Fruit fly (Drosophila melanogaster) whole organism, prepupa: ENCODE data around the gene Sil1.

Experiments
- Blimp-1 ChIP-seq: fragments of 200-800 bp; sonication (Bioruptor generic); optimal IDR thresholded peaks from 3 replicates; lab custom pipeline; 2017; ENCODE audit warnings: missing biosample characterization, missing genetic modification characterization, mild to moderate bottlenecking, moderate library complexity, missing genetic modification reagents
- CG10631 ChIP-seq: fragments of 200-800 bp; sonication (Bioruptor generic); optimal IDR thresholded peaks from 2 replicates; lab custom pipeline; 2016; ENCODE audit warnings: missing biosample characterization, missing genetic modification characterization
- CG11294 ChIP-seq: fragments of 200-800 bp; sonication (Bioruptor generic); IDR thresholded peaks from 2 replicates; pipeline ENCODE4 v1.3.6; 2022; ENCODE audit warnings: missing biosample characterization, missing genetic modification characterization
- CG11762 ChIP-seq: fragments of 200-800 bp; sonication (Bioruptor generic); optimal IDR thresholded peaks from 3 replicates; lab custom pipeline; 2016; ENCODE audit warnings: missing biosample characterization, missing genetic modification characterization; ENCODE audit not compliant: insufficient read depth
- CG1621 ChIP-seq: fragments of 200-800 bp; sonication (Bioruptor generic); optimal IDR thresholded peaks from 3 replicates; lab custom pipeline; 2018; ENCODE audit warnings: missing biosample characterization, mild to moderate bottlenecking, missing genetic modification characterization
- CG16779 ChIP-seq: fragments of 200-800 bp; sonication (Bioruptor generic); optimal IDR thresholded peaks from 3 replicates; lab custom pipeline; 2017; ENCODE audit warnings: missing biosample characterization, mild to moderate bottlenecking, missing genetic modification characterization
- CG31627 ChIP-seq: fragments of 200-800 bp; sonication (Bioruptor generic); optimal IDR thresholded peaks from 3 replicates; lab custom pipeline; 2016; ENCODE audit warnings: missing biosample characterization, missing genetic modification characterization
- CG32006 ChIP-seq: fragments of 200-800 bp; sonication (Bioruptor generic); optimal IDR thresholded peaks from 3 replicates; lab custom pipeline; 2017; ENCODE audit warnings: missing biosample characterization, mild to moderate bottlenecking, missing genetic modification characterization
- CG34406 ChIP-seq: fragments of 200-800 bp; sonication (Bioruptor generic); optimal IDR thresholded peaks from 3 replicates; lab custom pipeline; 2016; ENCODE audit warnings: missing biosample characterization, missing genetic modification characterization
- CG6163 ChIP-seq: fragments of 200-800 bp; sonication (Bioruptor generic); IDR thresholded peaks from 3 replicates; pipeline ENCODE4 v1.3.6; 2022; ENCODE audit warnings: missing biosample characterization, missing genetic modification characterization
- CG6276 ChIP-seq: fragments of 200-800 bp; sonication (Bioruptor generic); optimal IDR thresholded peaks from 2 replicates; lab custom pipeline; 2017; ENCODE audit warnings: missing biosample characterization, mild to moderate bottlenecking, missing genetic modification characterization
- CG6808 ChIP-seq: fragments of 200-800 bp; sonication (Bioruptor generic); optimal IDR thresholded peaks from 3 replicates; lab custom pipeline; 2017; ENCODE audit warnings: missing biosample characterization, missing genetic modification characterization, mild to moderate bottlenecking, moderate library complexity, missing genetic modification reagents
- CG6854 ChIP-seq: fragments of 200-800 bp; sonication (Bioruptor generic); optimal IDR thresholded peaks from 2 replicates; lab custom pipeline; 2017; ENCODE audit warnings: missing biosample characterization, mild to moderate bottlenecking, missing genetic modification characterization
- CG7368 ChIP-seq: fragments of 200-800 bp; sonication (Bioruptor generic); optimal IDR thresholded peaks from 3 replicates; lab custom pipeline; 2016; ENCODE audit warnings: missing biosample characterization, missing genetic modification characterization
- CG8119 ChIP-seq: fragments of 200-800 bp; sonication (Bioruptor generic); IDR thresholded peaks from 3 replicates; pipeline ENCODE4 v1.3.6; 2022; ENCODE audit warnings: missing biosample characterization, missing genetic modification characterization
- CG8319 ChIP-seq: fragments of 200-800 bp; sonication (Bioruptor generic); optimal IDR thresholded peaks from 3 replicates; lab custom pipeline; 2016; ENCODE audit warnings: missing biosample characterization, missing genetic modification characterization
- CG9139 ChIP-seq: fragments of 200-800 bp; sonication (Bioruptor generic); optimal IDR thresholded peaks from 3 replicates; lab custom pipeline; 2017; ENCODE audit warnings: missing biosample characterization, mild to moderate bottlenecking, missing genetic modification characterization
- Eip78C ChIP-seq: fragments of 200-800 bp; sonication (Bioruptor generic); peaks from one replicate; lab custom pipeline; 2016; ENCODE audit warnings: missing biosample characterization, missing genetic modification characterization
- Ets21C ChIP-seq: fragments of 200-800 bp; sonication (Bioruptor generic); optimal IDR thresholded peaks from 3 replicates; lab custom pipeline; 2016; ENCODE audit warnings: missing biosample characterization, missing genetic modification characterization
- Ets96B ChIP-seq: fragments of 200-800 bp; optimal IDR thresholded peaks from 2 replicates; lab custom pipeline; 2019; ENCODE audit warnings: missing biosample characterization, mild to moderate bottlenecking, missing genetic modification characterization, moderate library complexity
- Gug ChIP-seq: fragments of 200-800 bp; sonication (Bioruptor generic); IDR thresholded peaks from 2 replicates; pipeline ENCODE4 v1.3.6; 2022; ENCODE audit warnings: missing biosample characterization, missing genetic modification characterization
- Hr38 ChIP-seq: sonication (Bioruptor generic); optimal IDR thresholded peaks from 2 replicates; lab custom pipeline; 2016; ENCODE audit warnings: missing biosample characterization, missing genetic modification characterization
- Hr39 ChIP-seq: fragments of 200-800 bp; sonication (Bioruptor generic); optimal IDR thresholded peaks from 2 replicates; lab custom pipeline; 2016; ENCODE audit warnings: missing biosample characterization, missing genetic modification characterization
- Lpt ChIP-seq: fragments of 200-800 bp; sonication (Bioruptor generic); optimal IDR thresholded peaks from 3 replicates; lab custom pipeline; 2016; ENCODE audit warnings: missing biosample characterization, missing genetic modification characterization
- Smox ChIP-seq: fragments of 200-800 bp; sonication (Bioruptor generic); optimal IDR thresholded peaks from 3 replicates; lab custom pipeline; 2016; ENCODE audit warnings: missing biosample characterization, missing genetic modification characterization
- Sox102F ChIP-seq: fragments of 200-800 bp; sonication (Bioruptor generic); optimal IDR thresholded peaks from 2 replicates; lab custom pipeline; 2016; ENCODE audit warnings: missing biosample characterization, mild to moderate bottlenecking, missing genetic modification characterization
- Sox14 ChIP-seq: fragments of 200-800 bp; sonication (Bioruptor generic); optimal IDR thresholded peaks from 3 replicates; lab custom pipeline; 2016; ENCODE audit warnings: missing biosample characterization, missing genetic modification characterization
- achi ChIP-seq: fragments of 200-800 bp; sonication (Bioruptor generic); optimal IDR thresholded peaks from 3 replicates; lab custom pipeline; 2016; ENCODE audit warnings: missing biosample characterization, missing genetic modification characterization
- acj6 ChIP-seq: fragments of 200-800 bp; sonication (Bioruptor generic); optimal IDR thresholded peaks from 3 replicates; lab custom pipeline; 2016; ENCODE audit warnings: missing biosample characterization, missing genetic modification characterization
- cyc ChIP-seq: fragments of 200-800 bp; sonication (Bioruptor generic); optimal IDR thresholded peaks from 3 replicates; lab custom pipeline; 2016; ENCODE audit warnings: missing biosample characterization, missing genetic modification characterization
- eg ChIP-seq: fragments of 200-800 bp; sonication (Bioruptor generic); IDR thresholded peaks from 3 replicates; pipeline ENCODE4 v1.3.6; 2022; ENCODE audit warnings: missing biosample characterization, missing genetic modification characterization
- esn ChIP-seq: fragments of 200-800 bp; sonication (Bioruptor generic); optimal IDR thresholded peaks from 2 replicates; lab custom pipeline; 2016; ENCODE audit warnings: missing biosample characterization, mild to moderate bottlenecking, missing genetic modification characterization, moderate library complexity
- fd59A ChIP-seq: fragments of 200-800 bp; sonication (Bioruptor generic); optimal IDR thresholded peaks from 2 replicates; lab custom pipeline; 2017; ENCODE audit warnings: missing biosample characterization, mild to moderate bottlenecking, missing genetic modification characterization, missing genetic modification reagents
- fd85E ChIP-seq: fragments of 200-800 bp; sonication (Bioruptor generic); optimal IDR thresholded peaks from 3 replicates; lab custom pipeline; 2016; ENCODE audit warnings: missing biosample characterization, missing genetic modification characterization
- fkh ChIP-seq: fragments of 200-800 bp; sonication (Bioruptor generic); optimal IDR thresholded peaks from 3 replicates; lab custom pipeline; 2017; ENCODE audit warnings: missing biosample characterization, mild to moderate bottlenecking, missing genetic modification characterization, moderate library complexity
- lz ChIP-seq: fragments of 200-800 bp; sonication (Bioruptor generic); optimal IDR thresholded peaks from 3 replicates; lab custom pipeline; 2016; ENCODE audit warnings: missing biosample characterization, missing genetic modification characterization
- spab ChIP-seq: fragments of 200-800 bp; sonication (Bioruptor generic); optimal IDR thresholded peaks from 2 replicates; lab custom pipeline; 2017; ENCODE audit warnings: missing biosample characterization, mild to moderate bottlenecking, missing genetic modification characterization, missing genetic modification reagents
- ss ChIP-seq, 2 experiments: fragments of 200-800 bp; sonication (Bioruptor generic); optimal IDR thresholded peaks; 2 replicates in 1 of 2; 3 replicates in 1 of 2; lab custom pipeline; 2017 to 2018; ENCODE audit warnings: mild to moderate bottlenecking in 2 of 2, missing biosample characterization in 2 of 2, missing genetic modification characterization in 2 of 2, moderate library complexity in 1 of 2
- svp ChIP-seq: fragments of 200-800 bp; sonication (Bioruptor generic); peaks from one replicate; lab custom pipeline; 2016; ENCODE audit warnings: missing biosample characterization, missing genetic modification characterization
- topi ChIP-seq: fragments of 200-800 bp; sonication (Bioruptor generic); optimal IDR thresholded peaks from 3 replicates; lab custom pipeline; 2016; ENCODE audit warnings: missing biosample characterization, missing genetic modification characterization
- vri ChIP-seq: fragments of 200-800 bp; sonication (Bioruptor generic); optimal IDR thresholded peaks from 3 replicates; lab custom pipeline; 2016; ENCODE audit warnings: missing biosample characterization, mild to moderate bottlenecking, missing genetic modification characterization

Gene Sil1

DNA sequence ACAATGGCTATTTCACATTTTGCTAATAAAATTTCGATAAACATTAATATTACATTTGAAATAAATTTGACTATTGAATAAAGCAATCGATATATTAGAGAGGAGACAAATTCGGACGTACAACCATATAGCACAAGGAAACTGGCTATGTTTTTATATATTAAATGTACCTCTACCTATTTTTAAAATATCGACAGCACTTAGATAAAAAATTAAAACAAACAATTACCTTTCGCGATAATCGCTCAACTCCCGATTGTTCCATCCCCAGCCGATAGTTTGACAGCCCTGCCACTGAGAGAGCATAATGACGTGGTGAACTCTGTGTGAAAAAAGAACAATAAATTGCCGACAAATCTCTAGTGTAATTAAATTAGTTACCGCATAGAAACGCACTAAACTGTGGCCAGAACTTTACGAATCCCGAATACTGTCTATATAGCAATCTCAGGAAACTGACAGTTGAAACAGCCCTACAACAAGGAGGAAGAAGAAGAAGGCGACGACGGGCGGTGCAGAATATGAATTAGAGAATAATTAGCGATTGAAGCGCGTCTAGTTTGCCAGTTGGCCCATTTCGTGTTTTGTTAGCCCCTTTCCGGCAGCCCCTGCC is 23.4 kb upstream of the Sil1 start, which contains the start of gene CG11857 (continued):
- TF ChIP-seq Hr39 (GFP tag; lab: Kevin White, UChicago) (peak; percentile 98), topi (peak; percentile 97), CG9139 (GFP tag; lab: Kevin White, UChicago) (no peak), esn (GFP tag; lab: Kevin White, UChicago) (peak; percentile 98), Blimp-1 (GFP tag; lab: Kevin White, UChicago) (peak; percentile 86), achi (peak; percentile 97), CG8319 (GFP tag; lab: Kevin White, UChicago) (peak; percentile 93), spab (no peak), CG11762 (peak; percentile 90), CG6163 (GFP tag; lab: Robert Waterston, UW) (peak; percentile 98), CG1621 (peak; percentile 93), vri (GFP tag; lab: Kevin White, UChicago) (peak; percentile 94), CG6276 (GFP tag; lab: Kevin White, UChicago) (no peak), CG6808 (GFP tag; lab: Kevin White, UChicago) (no peak), ss (GFP tag; optimal IDR thresholded peaks at IDR 0.05; lab: Kevin White, UChicago) (peak in 1 of 2 experiments; percentile 91), acj6 (GFP tag; lab: Kevin White, UChicago) (peak; percentile 97), cyc (GFP tag; lab: Kevin White, UChicago) (peak; percentile 97), Ets21C (GFP tag; lab: Kevin White, UChicago) (peak; percentile 97), Sox102F (GFP tag; lab: Kevin White, UChicago) (no peak), Ets96B (peak; percentile 94)

DNA sequence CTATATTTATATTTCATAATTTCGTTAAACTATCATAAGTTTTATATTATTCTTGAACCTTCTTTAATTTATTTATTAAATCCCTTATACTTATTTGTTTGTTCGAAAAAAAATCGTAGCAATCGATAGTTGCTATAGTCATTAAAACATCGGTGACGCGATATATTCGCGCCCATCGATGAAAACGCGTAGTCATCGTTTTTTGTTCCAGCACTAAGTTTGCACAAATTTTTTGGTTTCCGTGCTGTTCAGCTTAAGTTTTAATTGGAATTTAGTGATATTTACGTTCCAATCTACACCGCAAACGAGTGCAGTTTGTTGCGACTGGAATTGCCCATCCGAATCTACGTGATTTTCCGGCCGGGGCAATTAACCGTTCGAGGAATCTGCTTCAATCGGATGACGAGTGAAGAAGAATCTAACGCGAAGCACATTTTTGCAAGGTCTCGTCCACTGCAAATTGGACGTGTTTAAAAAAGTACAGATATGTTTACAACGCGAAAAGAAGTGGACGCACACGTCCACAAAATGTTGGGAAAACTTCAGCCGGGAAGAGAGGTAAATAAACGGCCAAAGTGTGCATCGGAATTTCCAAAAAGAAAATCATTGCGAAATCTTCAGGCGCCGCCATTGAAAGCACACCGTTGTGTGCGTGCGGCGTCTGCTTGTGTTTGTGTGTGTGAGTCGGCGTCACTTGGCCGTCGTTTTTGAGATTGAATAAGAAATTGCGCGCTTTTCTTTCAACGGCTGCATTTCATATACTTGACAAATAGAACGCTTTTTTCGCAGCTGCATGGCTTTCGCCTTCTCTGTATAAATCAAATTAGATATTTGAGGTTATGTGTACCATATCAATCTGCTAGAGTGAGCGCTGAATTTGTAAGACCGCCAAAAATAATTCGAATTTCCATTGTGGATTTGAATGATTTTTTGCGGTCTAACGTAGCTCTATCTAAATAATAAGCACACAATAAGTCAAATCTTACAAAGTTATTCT is 14.1 kb upstream of the Sil1 start, which contains the start of gene Nup358:
Gene Nup358, plus strand, starts transcription at position 204 of the 997 bp plus-strand sequence.
- no peak for TF ChIP-seq CG7368
- TF ChIP-seq CG31627 (GFP tag; lab: Kevin White, UChicago), result peak; percentile 4
- TF ChIP-seq esn (GFP tag; lab: Kevin White, UChicago), result peak; percentile 37

DNA sequence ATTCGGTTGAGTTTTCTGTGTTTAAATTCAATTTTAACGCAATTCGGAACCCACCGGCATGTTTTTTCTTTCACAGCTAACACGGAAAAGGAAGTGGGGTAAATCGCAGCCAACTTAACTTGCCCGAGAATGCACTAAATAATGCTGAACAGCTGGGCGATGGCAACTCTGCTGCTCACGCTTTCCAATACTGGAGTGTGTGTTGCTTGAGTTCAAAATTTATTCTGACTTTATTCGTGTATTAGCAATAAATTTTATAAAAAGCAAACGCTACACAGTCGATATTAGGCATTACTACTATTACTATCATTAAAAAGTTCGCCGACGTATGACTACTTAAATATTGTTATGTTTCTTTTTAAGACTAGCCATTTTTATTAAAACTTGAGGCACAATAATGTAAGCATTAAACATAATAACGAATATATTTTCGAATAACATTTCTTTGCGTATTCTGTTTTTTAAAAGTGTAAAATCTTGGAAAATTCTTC is 12.1 kb upstream of the Sil1 start, which contains the start of the genes RpS27 and Nup37:
Gene RpS27, minus strand, starts transcription at position 136 of the 491 bp plus-strand sequence.
Gene Nup37, plus strand, starts transcription at position 280 of the 491 bp plus-strand sequence.
- TF ChIP-seq Eip78C (GFP tag; lab: Kevin White, UChicago) (peak; percentile 97), CG16779 (tag; lab: Kevin White, UChicago) (peak; percentile 94), fd85E (GFP tag; lab: Kevin White, UChicago) (peak; percentile 89), lz (peak; percentile 98), eg (GFP tag; lab: Robert Waterston, UW) (peak; percentile 93), esn (GFP tag; lab: Kevin White, UChicago) (peak; percentile 98), Hr39 (GFP tag; lab: Kevin White, UChicago) (peak; percentile 97), Ets96B (peak; percentile 70), Smox (GFP tag; lab: Kevin White, UChicago) (peak; percentile 91), Ets21C (GFP tag; lab: Kevin White, UChicago) (peak; percentile 89), fkh (GFP tag; lab: Kevin White, UChicago) (peak; percentile 94), Sox14 (GFP tag; lab: Kevin White, UChicago) (peak; percentile 91), CG32006 (peak; percentile 75), CG1621 (peak; percentile 90), svp (GFP tag; lab: Kevin White, UChicago) (no peak), CG10631 (GFP tag; lab: Kevin White, UChicago) (peak; percentile 88), acj6 (GFP tag; lab: Kevin White, UChicago) (peak; percentile 92), fd59A (GFP tag; lab: Kevin White, UChicago) (peak; percentile 90), achi (peak; percentile 93), Sox102F (GFP tag; lab: Kevin White, UChicago) (peak; percentile 95), vri (GFP tag; lab: Kevin White, UChicago) (peak; percentile 96), Hr38 (no peak), topi (peak; percentile 95), CG8319 (GFP tag; lab: Kevin White, UChicago) (peak; percentile 95), Lpt (GFP tag; lab: Kevin White, UChicago) (no peak), Gug (GFP tag; lab: Robert Waterston, UW) (peak; percentile 77), CG6854 (GFP tag; lab: Kevin White, UChicago) (peak; percentile 98), CG11294 (GFP tag; lab: Robert Waterston, UW) (peak; percentile 77), CG6276 (GFP tag; lab: Kevin White, UChicago) (no peak), cyc (GFP tag; lab: Kevin White, UChicago) (peak; percentile 98), CG34406 (GFP tag; lab: Kevin White, UChicago) (peak; percentile 92), CG8119 (GFP tag; lab: Robert Waterston, UW) (peak; percentile 57; the same call in 2 of the 3 replicates), Blimp-1 (GFP tag; lab: Kevin White, UChicago) (peak; percentile 90), CG6808 (GFP tag; lab: Kevin White, UChicago) (peak; percentile 90)
